Worm (Caenorhabditis elegans) whole organism, young adult: ENCODE measurements around the gene ZK643.5.

Experiments
- akir-1 ChIP-seq: fragments of 200-800 bp; sonication (Bioruptor generic); optimal IDR thresholded peaks from 2 replicates; lab custom pipeline; 2018; ENCODE audit warnings: mild to moderate bottlenecking, missing genetic modification characterization, moderate library complexity, missing compliant biosample characterization
- athp-1 ChIP-seq: sonication (generic microtip); optimal IDR thresholded peaks from 2 replicates; lab custom pipeline; 2017; ENCODE audit warnings: mild to moderate bottlenecking, missing genetic modification characterization, missing compliant biosample characterization
- bed-2 ChIP-seq: fragments of 200-800 bp; sonication (Bioruptor generic); IDR thresholded peaks from 2 replicates; pipeline ENCODE4 v1.3.6; 2022; ENCODE audit warnings: missing genetic modification reagents, missing genetic modification characterization, missing compliant biosample characterization
- cebp-2 ChIP-seq: fragments of 200-800 bp; sonication (Bioruptor generic); IDR thresholded peaks from 2 replicates; pipeline ENCODE4 v1.3.6; 2022; ENCODE audit warnings: missing genetic modification characterization, missing compliant biosample characterization
- dox-1 ChIP-seq: fragments of 200-800 bp; sonication (Bioruptor generic); IDR thresholded peaks from 2 replicates; pipeline ENCODE4 v1.3.6; 2022; ENCODE audit warnings: missing genetic modification reagents, missing genetic modification characterization, missing compliant biosample characterization
- dpl-1 ChIP-seq: fragments of 150-350 bp; optimal IDR thresholded peaks from 2 replicates; lab custom pipeline; 2014; ENCODE audit warnings: missing biosample characterization, missing genetic modification reagents, missing genetic modification characterization
- efl-1 ChIP-seq: fragments of 150-350 bp; optimal IDR thresholded peaks from 2 replicates; lab custom pipeline; 2014; ENCODE audit warnings: missing biosample characterization, missing genetic modification reagents, missing genetic modification characterization
- let-526 ChIP-seq: fragments of 200-800 bp; sonication (Bioruptor generic); IDR thresholded peaks from 2 replicates; pipeline ENCODE4 v1.3.6; 2022; ENCODE audit warnings: missing genetic modification reagents, missing genetic modification characterization, missing compliant biosample characterization
- lin-35 ChIP-seq, 3 experiments: fragments of 150-350 bp in 2 of 3; sonication (generic microtip) in 1 of 3; optimal IDR thresholded peaks; 2 replicates each; lab custom pipeline; 2014 to 2018; ENCODE audit warnings: missing biosample characterization in 3 of 3, missing genetic modification characterization in 3 of 3, missing genetic modification reagents in 3 of 3
- lsy-27 ChIP-seq: sonication (generic microtip); optimal IDR thresholded peaks from 2 replicates; lab custom pipeline; 2017; ENCODE audit warnings: missing genetic modification characterization, mild to moderate bottlenecking, missing compliant biosample characterization, antibody characterized with exemption, missing genotype, borderline replicate concordance; ENCODE audit not compliant: insufficient read depth
- nfya-1 ChIP-seq: sonication (generic microtip); optimal IDR thresholded peaks from 2 replicates; lab custom pipeline; 2017; ENCODE audit warnings: antibody characterized with exemption, missing compliant biosample characterization, missing genetic modification characterization, borderline replicate concordance; ENCODE audit not compliant: insufficient read depth
- nhr-27 ChIP-seq: fragments of 200-800 bp; sonication (Bioruptor generic); optimal IDR thresholded peaks from 2 replicates; lab custom pipeline; 2018; ENCODE audit warnings: mild to moderate bottlenecking, missing genetic modification characterization, moderate library complexity, missing compliant biosample characterization
- unc-62 ChIP-seq: fragments of 150-350 bp; optimal IDR thresholded peaks from 2 replicates; lab custom pipeline; 2014; ENCODE audit warnings: missing biosample characterization, missing genetic modification reagents, missing genetic modification characterization

DNA sequence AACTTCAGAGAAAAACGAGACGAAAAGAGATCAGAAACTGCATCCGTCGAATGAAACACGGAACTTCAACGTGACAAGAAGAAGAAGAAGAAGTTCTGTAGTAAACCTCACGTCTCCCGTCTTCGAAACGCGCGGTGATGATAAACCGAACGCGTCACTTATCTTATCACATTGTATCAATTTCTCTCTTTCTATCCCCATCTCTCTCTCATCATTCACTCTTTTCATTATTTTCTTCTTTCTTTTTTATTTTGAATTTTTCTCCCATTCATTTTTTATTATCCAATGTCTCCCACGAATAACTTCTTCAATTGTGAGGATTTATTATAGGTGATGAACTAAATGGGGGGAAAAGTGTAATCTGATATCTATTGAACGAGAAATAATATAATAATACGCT, 30.9 kb upstream of the ZK643.5 start:
- TF ChIP-seq nhr-27 (tag; lab: Kevin White, UChicago) (no peak), nfya-1 (tag; lab: Kevin White, UChicago) (no peak), athp-1 (tag; lab: Kevin White, UChicago) (no peak), cebp-2 (GFP tag; lab: Robert Waterston, UW) (no peak), unc-62 (GFP tag; lab: Kevin White, UChicago) (no peak), lsy-27 (no peak), lin-35 (GFP tag; optimal IDR thresholded peaks at IDR 0.05; lab: Kevin White, UChicago) (no peak), akir-1 (GFP tag; lab: Kevin White, UChicago) (no peak), bed-2 (GFP tag; lab: Robert Waterston, UW) (no peak), efl-1 (GFP tag; lab: Kevin White, UChicago) (no peak), let-526 (GFP tag; lab: Robert Waterston, UW) (no peak), dpl-1 (GFP tag; lab: Kevin White, UChicago) (no peak), dox-1 (no peak)
